Fruit fly (Drosophila melanogaster): ENCODE data around the gene CG6729.

CG6729 gene

DNA sequence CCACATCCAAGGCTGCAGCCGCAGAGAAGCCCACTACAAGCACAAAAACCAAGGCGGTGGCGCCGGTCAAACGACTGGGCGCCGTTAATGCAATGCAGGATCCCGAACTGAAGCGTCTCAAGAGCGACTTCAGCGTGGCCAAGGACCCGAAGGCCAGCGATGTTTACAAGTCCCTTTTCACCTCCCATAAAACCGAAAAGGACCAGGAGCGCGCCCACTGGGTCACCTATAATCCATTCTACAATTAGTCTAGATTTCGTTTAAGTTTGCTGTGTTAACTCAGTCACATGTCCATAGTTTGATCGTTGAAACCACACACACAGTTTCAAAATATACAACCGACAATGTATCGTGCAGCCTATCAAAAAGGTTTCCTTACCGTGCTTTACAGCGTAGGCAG is 13.8 kb downstream of the CG6729 start, which contains the start of gene CG17118:
CG17118 (plus strand) TSS at position 301 of the 400 bp plus-strand sequence.
- no peak for TF ChIP-seq h (optimal IDR thresholded peaks at IDR 0.05)
- no peak for TF ChIP-seq Myc (optimal IDR thresholded peaks at IDR 0.05)
- TF ChIP-seq Sin3A (optimal IDR thresholded peaks at IDR 0.05): no peak
- TF ChIP-seq ttk (optimal IDR thresholded peaks at IDR 0.05): no peak
- no peak for TF ChIP-seq insv (optimal IDR thresholded peaks at IDR 0.05)
- no peak for TF ChIP-seq psq (optimal IDR thresholded peaks at IDR 0.05)

- TF ChIP-seq h (optimal IDR thresholded peaks at IDR 0.05) (no peak), Sin3A (optimal IDR thresholded peaks at IDR 0.05) (no peak), ttk (optimal IDR thresholded peaks at IDR 0.05) (no peak), psq (optimal IDR thresholded peaks at IDR 0.05) (no peak), insv (optimal IDR thresholded peaks at IDR 0.05) (no peak), Myc (optimal IDR thresholded peaks at IDR 0.05) (no peak)
These were observed 15.0 kb downstream of the CG6729 start, which contains the start of gene CG6443 for dm6 chr2L:10728751-10729150. Gene CG6443, plus strand, starts transcription at chr2L:10728978.

DNA sequence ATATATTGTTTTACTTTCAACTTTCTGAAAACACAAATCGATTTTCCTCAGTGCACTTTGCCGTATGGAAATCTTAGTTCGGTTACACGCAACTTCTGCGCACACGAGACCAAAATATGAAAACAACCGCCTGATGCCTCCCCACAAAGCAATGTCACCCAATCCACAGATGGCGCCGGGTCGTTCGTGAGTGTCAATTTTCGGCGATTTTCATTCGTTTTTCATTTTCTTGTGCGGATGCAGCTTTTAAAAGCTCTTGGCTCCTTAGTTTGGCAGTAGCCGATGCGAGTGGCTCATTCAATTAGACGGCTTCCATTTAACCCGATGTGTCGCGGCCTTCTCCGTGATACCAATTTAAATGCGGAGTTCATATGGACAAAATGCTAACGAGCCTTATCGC is 19.8 kb downstream of the CG6729 start, which contains the start of gene CG6431:
CG6431 (plus strand) TSS at position 301 of the 400 bp plus-strand sequence.
- no peak for TF ChIP-seq Sin3A (optimal IDR thresholded peaks at IDR 0.05)

- TF ChIP-seq Myc (optimal IDR thresholded peaks at IDR 0.05): no peak
- no peak for TF ChIP-seq psq (optimal IDR thresholded peaks at IDR 0.05)
- no peak for TF ChIP-seq Sin3A (optimal IDR thresholded peaks at IDR 0.05)
- TF ChIP-seq h (optimal IDR thresholded peaks at IDR 0.05): no peak
- no peak for TF ChIP-seq ttk (optimal IDR thresholded peaks at IDR 0.05)
- no peak for TF ChIP-seq insv (optimal IDR thresholded peaks at IDR 0.05)
These were observed 22.2 kb downstream of the CG6729 start for dm6 chr2L:10721535-10721934.

dm6 chr2L:10711221-10711620 is 32.5 kb downstream of the CG6729 start:
- TF ChIP-seq Sin3A (optimal IDR thresholded peaks at IDR 0.05) (no peak), h (optimal IDR thresholded peaks at IDR 0.05) (no peak), psq (optimal IDR thresholded peaks at IDR 0.05) (no peak), ttk (optimal IDR thresholded peaks at IDR 0.05) (no peak), Myc (optimal IDR thresholded peaks at IDR 0.05) (no peak), insv (optimal IDR thresholded peaks at IDR 0.05) (no peak)

dm6 chr2L:10709353-10709752 is 34.4 kb downstream of the CG6729 start, which contains the start of gene Lip2:
Gene Lip2, minus strand, starts transcription at chr2L:10709453.
- TF ChIP-seq psq (optimal IDR thresholded peaks at IDR 0.05) (no peak), insv (optimal IDR thresholded peaks at IDR 0.05) (no peak), Myc (optimal IDR thresholded peaks at IDR 0.05) (no peak), Sin3A (optimal IDR thresholded peaks at IDR 0.05) (no peak), h (optimal IDR thresholded peaks at IDR 0.05) (no peak)

dm6 chr2L:10708089-10708488 is 35.6 kb downstream of the CG6729 start:
- TF ChIP-seq h (optimal IDR thresholded peaks at IDR 0.05) (no peak), Sin3A (optimal IDR thresholded peaks at IDR 0.05) (no peak), insv (optimal IDR thresholded peaks at IDR 0.05) (no peak), ttk (optimal IDR thresholded peaks at IDR 0.05) (no peak), psq (optimal IDR thresholded peaks at IDR 0.05) (no peak)

dm6 chr2L:10706267-10706666 is 37.5 kb downstream of the CG6729 start:
- TF ChIP-seq insv (optimal IDR thresholded peaks at IDR 0.05): no peak
- TF ChIP-seq psq (optimal IDR thresholded peaks at IDR 0.05): no peak
- no peak for TF ChIP-seq Myc (optimal IDR thresholded peaks at IDR 0.05)
- no peak for TF ChIP-seq ttk (optimal IDR thresholded peaks at IDR 0.05)
- no peak for TF ChIP-seq h (optimal IDR thresholded peaks at IDR 0.05)
- no peak for TF ChIP-seq Sin3A (optimal IDR thresholded peaks at IDR 0.05)

- no peak for TF ChIP-seq Sin3A (optimal IDR thresholded peaks at IDR 0.05)
- no peak for TF ChIP-seq psq (optimal IDR thresholded peaks at IDR 0.05)
- TF ChIP-seq ttk (optimal IDR thresholded peaks at IDR 0.05): no peak
- TF ChIP-seq Myc (optimal IDR thresholded peaks at IDR 0.05): no peak
- TF ChIP-seq h (optimal IDR thresholded peaks at IDR 0.05): no peak
- no peak for TF ChIP-seq insv (optimal IDR thresholded peaks at IDR 0.05)
These were observed 39.3 kb downstream of the CG6729 start for dm6 chr2L:10704425-10704824.

- TF ChIP-seq insv (optimal IDR thresholded peaks at IDR 0.05) (no peak), Sin3A (optimal IDR thresholded peaks at IDR 0.05) (no peak), h (optimal IDR thresholded peaks at IDR 0.05) (no peak)
These were observed 40.5 kb downstream of the CG6729 start, which contains the start of gene CG6415 for dm6 chr2L:10703281-10703680. Gene CG6415, plus strand, starts transcription at chr2L:10703621.

DNA sequence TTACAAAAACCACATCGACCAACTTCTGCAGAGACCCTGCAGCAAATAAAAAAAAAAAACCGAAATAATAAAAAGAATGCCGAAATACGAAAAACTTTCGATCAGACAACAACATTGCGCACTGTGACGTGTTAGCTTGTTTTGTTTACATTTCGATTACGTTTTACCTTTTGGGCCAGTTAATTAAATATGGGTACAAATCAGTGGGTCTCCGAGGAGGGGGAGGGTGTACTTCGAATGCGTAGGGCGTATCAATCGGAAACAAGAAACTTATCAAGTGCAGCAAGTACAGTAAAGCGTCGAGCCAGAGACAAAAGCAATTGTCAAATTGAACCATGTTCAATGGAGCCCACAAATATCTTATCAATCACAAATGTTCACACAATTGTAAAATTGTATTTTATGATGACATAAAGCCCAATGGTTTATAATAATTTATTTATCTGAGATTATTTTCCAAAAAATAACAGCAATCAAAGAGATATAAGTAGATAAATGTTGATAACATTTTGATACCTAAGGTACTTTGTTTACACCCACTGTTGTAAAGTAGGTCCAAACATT is 42.2 kb downstream of the CG6729 start, which contains the start of gene Lip1:
Lip1 (minus strand) TSS at position 46 of the 564 bp plus-strand sequence.
- TF ChIP-seq ttk (optimal IDR thresholded peaks at IDR 0.05) (no peak), Sin3A (optimal IDR thresholded peaks at IDR 0.05) (no peak), psq (optimal IDR thresholded peaks at IDR 0.05) (no peak), h (optimal IDR thresholded peaks at IDR 0.05) (no peak), Myc (optimal IDR thresholded peaks at IDR 0.05) (no peak), insv (optimal IDR thresholded peaks at IDR 0.05) (no peak)

- TF ChIP-seq ttk (optimal IDR thresholded peaks at IDR 0.05) (no peak), insv (optimal IDR thresholded peaks at IDR 0.05) (no peak)
These were observed 45.7 kb downstream of the CG6729 start, which contains the start of gene CG7300 for dm6 chr2L:10697992-10698391. Gene CG7300, minus strand, starts transcription at chr2L:10698043.

dm6 chr2L:10694053-10694618 is 49.6 kb downstream of the CG6729 start, which contains the start of gene CG17108:
Gene CG17108, minus strand, starts transcription at chr2L:10694103.
- no peak for TF ChIP-seq h (optimal IDR thresholded peaks at IDR 0.05)

Data from Kc167 (cell line).